Worm (Caenorhabditis elegans) whole organism, L2 larva: ENCODE measurements around the gene F54C8.1.

Experiments used
- C34F6.9 ChIP-seq: fragments of 150-350 bp; optimal IDR thresholded peaks from 2 replicates; lab custom pipeline; 2014; ENCODE audit warnings: missing biosample characterization, missing genetic modification characterization
- alr-1 ChIP-seq: fragments of 150-350 bp; optimal IDR thresholded peaks from 2 replicates; lab custom pipeline; 2014; ENCODE audit warnings: missing biosample characterization, missing genetic modification characterization
- blmp-1 ChIP-seq: sonication (generic microtip); optimal IDR thresholded peaks from 2 replicates; lab custom pipeline; 2017; ENCODE audit warnings: missing genetic modification characterization, mild to moderate bottlenecking, missing compliant biosample characterization, antibody characterized with exemption, moderate library complexity; ENCODE audit not compliant: insufficient read depth
- fos-1 ChIP-seq: fragments of 150-350 bp; optimal IDR thresholded peaks from 2 replicates; lab custom pipeline; 2014; ENCODE audit warnings: missing biosample characterization, missing genetic modification characterization
- lin-11 ChIP-seq: fragments of 150-350 bp; sonication (generic microtip); optimal IDR thresholded peaks from 2 replicates; lab custom pipeline; 2014; ENCODE audit warnings: missing biosample characterization, missing genetic modification characterization, inconsistent platforms, mixed read lengths
- mdl-1 ChIP-seq, 2 experiments: fragments of 150-350 bp in 1 of 2; sonication (generic microtip) in 1 of 2; optimal IDR thresholded peaks; 2 replicates each; lab custom pipeline; 2017; ENCODE audit warnings: missing biosample characterization in 2 of 2, missing genetic modification characterization in 2 of 2
- nhr-11 ChIP-seq: fragments of 150-350 bp; optimal IDR thresholded peaks from 2 replicates; lab custom pipeline; 2014; ENCODE audit warnings: missing biosample characterization, missing genetic modification characterization
- nhr-12 ChIP-seq: fragments of 150-350 bp; optimal IDR thresholded peaks from 2 replicates; lab custom pipeline; 2014; ENCODE audit warnings: missing biosample characterization, missing genetic modification characterization
- skn-1 ChIP-seq: sonication (generic microtip); optimal IDR thresholded peaks from 2 replicates; lab custom pipeline; 2017; ENCODE audit warnings: missing biosample characterization, missing genetic modification characterization
- sma-3 ChIP-seq: sonication (generic microtip); optimal IDR thresholded peaks from 2 replicates; lab custom pipeline; 2016; ENCODE audit warnings: missing genetic modification reagents, missing genetic modification characterization, missing compliant biosample characterization
- snpc-4 ChIP-seq: fragments of 150-350 bp; optimal IDR thresholded peaks from 2 replicates; lab custom pipeline; 2014; ENCODE audit warnings: missing biosample characterization, missing genetic modification characterization
- unc-62 ChIP-seq: fragments of 150-350 bp; optimal IDR thresholded peaks from 2 replicates; lab custom pipeline; 2014; ENCODE audit warnings: missing biosample characterization, missing genetic modification reagents, missing genetic modification characterization
- ztf-11 ChIP-seq: sonication (generic microtip); optimal IDR thresholded peaks from 2 replicates; lab custom pipeline; 2017; ENCODE audit warnings: missing biosample characterization, missing genetic modification characterization

DNA sequence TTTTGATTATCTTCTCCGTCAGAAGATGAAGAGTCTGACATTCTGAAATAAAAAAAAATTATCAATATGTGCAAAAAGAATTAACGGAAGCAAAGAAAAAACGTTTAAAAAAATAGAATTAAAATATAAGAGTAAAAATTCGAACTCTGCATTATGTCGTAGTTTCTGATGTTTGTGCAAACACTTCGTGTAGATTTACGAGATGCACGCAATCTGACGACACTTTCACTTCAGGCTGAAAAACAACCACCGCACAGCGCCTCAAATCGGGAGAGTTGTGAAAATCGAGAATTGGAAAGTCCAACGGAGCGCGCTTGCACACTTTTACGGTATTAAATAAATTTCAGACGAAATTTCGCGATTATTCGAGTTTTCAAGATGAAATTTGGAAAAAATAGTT, 32.9 kb upstream of the F54C8.1 start, which contains the start of gene T26G10.1:
- TF ChIP-seq lin-11 (tag; lab: Kevin White, UChicago): no peak
- peak; percentile 67 for TF ChIP-seq sma-3 (GFP tag; lab: Kevin White, UChicago)
- TF ChIP-seq unc-62: no peak
- TF ChIP-seq snpc-4 (tag; lab: Kevin White, UChicago): peak; percentile 60
- peak; percentile 36 for TF ChIP-seq C34F6.9 (tag; lab: Kevin White, UChicago)
- no peak for TF ChIP-seq fos-1 (tag; lab: Kevin White, UChicago)
- TF ChIP-seq blmp-1: peak; percentile 83
- TF ChIP-seq ztf-11 (tag; lab: Kevin White, UChicago): no peak
- no peak for TF ChIP-seq skn-1 (tag; lab: Kevin White, UChicago)
- no peak for TF ChIP-seq mdl-1 (tag; optimal IDR thresholded peaks at IDR 0.05; lab: Kevin White, UChicago)
- TF ChIP-seq nhr-11: no peak
- TF ChIP-seq nhr-12: no peak
- TF ChIP-seq alr-1: no peak
